Worm (Caenorhabditis elegans) whole organism, L1 larva: ENCODE results near the gene cha-1.

Source experiments
- aly-2 ChIP-seq: fragments of 150-350 bp; optimal IDR thresholded peaks from 2 replicates; lab custom pipeline; 2014; ENCODE audit warnings: missing biosample characterization, missing genetic modification characterization
- elt-2 ChIP-seq: sonication (generic microtip); optimal IDR thresholded peaks from 2 replicates; lab custom pipeline; 2016; ENCODE audit warnings: missing genetic modification characterization, mild to moderate bottlenecking, inconsistent platforms, missing compliant biosample characterization, missing genetic modification reagents
- mdl-1 ChIP-seq, 2 experiments: fragments of 150-350 bp; optimal IDR thresholded peaks; 2 replicates each; lab custom pipeline; 2014 to 2017; ENCODE audit warnings: missing biosample characterization in 2 of 2, missing genetic modification characterization in 2 of 2, inconsistent platforms in 1 of 2

ce11 chrIV:3597356-3597755 is 27.1 kb downstream of the cha-1 start:
- TF ChIP-seq aly-2 (no peak), mdl-1 (tag; optimal IDR thresholded peaks at IDR 0.05; lab: Kevin White, UChicago) (no peak), elt-2 (tag; lab: Kevin White, UChicago) (no peak)
